Fruit fly (Drosophila melanogaster) whole organism, prepupa: ENCODE results near the gene tai.

Experiments
- CG4318 ChIP-seq: fragments of 200-800 bp; sonication (Bioruptor generic); optimal IDR thresholded peaks from 3 replicates; lab custom pipeline; 2017; ENCODE audit warnings: missing biosample characterization, mild to moderate bottlenecking, missing genetic modification characterization
- salr ChIP-seq, 2 experiments: fragments of 200-800 bp; sonication (Bioruptor generic); optimal IDR thresholded peaks; 3 replicates each; lab custom pipeline; 2016 to 2018; ENCODE audit warnings: missing biosample characterization in 2 of 2, missing genetic modification characterization in 2 of 2, mild to moderate bottlenecking in 1 of 2

- TF ChIP-seq CG4318 (GFP tag; lab: Kevin White, UChicago) (no peak), salr (GFP tag; optimal IDR thresholded peaks at IDR 0.05; lab: Kevin White, UChicago) (no peak)
Observed at dm6 chr2L:9194663-9195062, 28.1 kb downstream of the tai start.
